Worm (Caenorhabditis elegans) whole organism, L3 larva: Measurements from ENCODE around the gene F26H11.8.

ENCODE experiments used
- R02D3.7 ChIP-seq: fragments of 150-350 bp; optimal IDR thresholded peaks from 2 replicates; lab custom pipeline; 2014; ENCODE audit warnings: missing biosample characterization, missing genetic modification characterization
- ZK546.5 ChIP-seq: sonication (generic microtip); optimal IDR thresholded peaks from 2 replicates; lab custom pipeline; 2017; ENCODE audit warnings: missing biosample characterization, missing genetic modification characterization
- ceh-16 ChIP-seq: sonication (generic microtip); optimal IDR thresholded peaks from 2 replicates; lab custom pipeline; 2017; ENCODE audit warnings: missing biosample characterization, missing genetic modification characterization
- ceh-28 ChIP-seq: fragments of 150-350 bp; optimal IDR thresholded peaks from 2 replicates; lab custom pipeline; 2014; ENCODE audit warnings: missing biosample characterization, missing genetic modification reagents, missing genetic modification characterization
- ceh-82 ChIP-seq: fragments of 150-350 bp; optimal IDR thresholded peaks from 2 replicates; lab custom pipeline; 2014; ENCODE audit warnings: missing biosample characterization, missing genetic modification characterization
- egl-27 ChIP-seq: sonication (generic microtip); optimal IDR thresholded peaks from 4 replicates; lab custom pipeline; 2017; ENCODE audit warnings: missing biosample characterization, missing genetic modification reagents, missing genetic modification characterization
- elt-1 ChIP-seq: fragments of 150-350 bp; optimal IDR thresholded peaks from 2 replicates; lab custom pipeline; 2014; ENCODE audit warnings: missing biosample characterization, missing genetic modification characterization
- elt-3 ChIP-seq, 3 experiments: fragments of 150-350 bp in 1 of 3; sonication (generic microtip) in 2 of 3; optimal IDR thresholded peaks; 2 replicates in 2 of 3; 4 replicates in 1 of 3; lab custom pipeline; 2014 to 2017; ENCODE audit warnings: missing biosample characterization in 3 of 3, missing genetic modification characterization in 3 of 3
- fkh-10 ChIP-seq: sonication (generic microtip); optimal IDR thresholded peaks from 2 replicates; lab custom pipeline; 2017; ENCODE audit warnings: missing biosample characterization, missing genetic modification reagents, missing genetic modification characterization
- fos-1 ChIP-seq: fragments of 150-350 bp; optimal IDR thresholded peaks from 2 replicates; lab custom pipeline; 2014; ENCODE audit warnings: missing biosample characterization, missing genetic modification characterization
- jun-1 ChIP-seq: fragments of 150-350 bp; optimal IDR thresholded peaks from 2 replicates; lab custom pipeline; 2014; ENCODE audit warnings: missing biosample characterization, missing genetic modification reagents, missing genetic modification characterization
- lin-15B ChIP-seq: fragments of 150-350 bp; optimal IDR thresholded peaks from 2 replicates; lab custom pipeline; 2014; ENCODE audit warnings: missing biosample characterization, missing genetic modification characterization
- lin-39 ChIP-seq: fragments of 150-350 bp; optimal IDR thresholded peaks from 2 replicates; lab custom pipeline; 2018; ENCODE audit warnings: missing biosample characterization, missing genetic modification reagents, missing genetic modification characterization
- lsy-12 ChIP-seq: sonication (generic microtip); optimal IDR thresholded peaks from 2 replicates; lab custom pipeline; 2016; ENCODE audit warnings: mild to moderate bottlenecking, missing genetic modification characterization, missing compliant biosample characterization
- mdl-1 ChIP-seq: fragments of 150-350 bp; optimal IDR thresholded peaks from 2 replicates; lab custom pipeline; 2014; ENCODE audit warnings: missing biosample characterization, missing genetic modification characterization
- nfya-1 ChIP-seq: sonication (generic microtip); optimal IDR thresholded peaks from 2 replicates; lab custom pipeline; 2017; ENCODE audit warnings: missing genetic modification characterization, mild to moderate bottlenecking, missing compliant biosample characterization, antibody characterized with exemption, moderate library complexity; ENCODE audit not compliant: insufficient read depth
- nhr-11 ChIP-seq: fragments of 150-350 bp; optimal IDR thresholded peaks from 2 replicates; lab custom pipeline; 2014; ENCODE audit warnings: missing biosample characterization, missing genetic modification characterization
- nhr-12 ChIP-seq: fragments of 150-350 bp; optimal IDR thresholded peaks from 2 replicates; lab custom pipeline; 2014; ENCODE audit warnings: missing biosample characterization, missing genetic modification characterization
- nhr-23 ChIP-seq: fragments of 150-350 bp; optimal IDR thresholded peaks from 2 replicates; lab custom pipeline; 2014; ENCODE audit warnings: missing biosample characterization, missing genetic modification reagents, missing genetic modification characterization
- nhr-237 ChIP-seq: fragments of 150-350 bp; optimal IDR thresholded peaks from 2 replicates; lab custom pipeline; 2014; ENCODE audit warnings: missing biosample characterization, missing genetic modification characterization
- nhr-25 ChIP-seq: sonication (generic microtip); optimal IDR thresholded peaks from 2 replicates; lab custom pipeline; 2017; ENCODE audit warnings: missing biosample characterization, missing genetic modification characterization
- nhr-28 ChIP-seq: fragments of 150-350 bp; optimal IDR thresholded peaks from 2 replicates; lab custom pipeline; 2014; ENCODE audit warnings: missing biosample characterization, missing genetic modification characterization
- nhr-43 ChIP-seq: sonication (generic microtip); optimal IDR thresholded peaks from 2 replicates; lab custom pipeline; 2016; ENCODE audit warnings: mild to moderate bottlenecking, missing genetic modification characterization, missing compliant biosample characterization; ENCODE audit not compliant: poor library complexity, severe bottlenecking
- nhr-67 ChIP-seq: fragments of 150-350 bp; optimal IDR thresholded peaks from 2 replicates; lab custom pipeline; 2014; ENCODE audit warnings: missing biosample characterization, missing genetic modification characterization
- nhr-76 ChIP-seq: fragments of 150-350 bp; sonication (generic microtip); optimal IDR thresholded peaks from 5 replicates; lab custom pipeline; 2014; ENCODE audit warnings: missing biosample characterization, missing genetic modification characterization
- nhr-77 ChIP-seq: fragments of 150-350 bp; optimal IDR thresholded peaks from 2 replicates; lab custom pipeline; 2014; ENCODE audit warnings: missing biosample characterization, missing genetic modification characterization
- pha-4 ChIP-seq: fragments of 150-350 bp; optimal IDR thresholded peaks from 2 replicates; lab custom pipeline; 2014; ENCODE audit warnings: missing biosample characterization, missing genetic modification reagents, missing genetic modification characterization
- pqm-1 ChIP-seq: fragments of 150-350 bp; optimal IDR thresholded peaks from 2 replicates; lab custom pipeline; 2017; ENCODE audit warnings: missing biosample characterization, missing genetic modification characterization, inconsistent platforms
- sea-2 ChIP-seq: fragments of 150-350 bp; sonication (generic microtip); optimal IDR thresholded peaks from 4 replicates; lab custom pipeline; 2014; ENCODE audit warnings: missing biosample characterization, missing genetic modification reagents, missing genetic modification characterization
- skn-1 ChIP-seq: fragments of 150-350 bp; optimal IDR thresholded peaks from 2 replicates; lab custom pipeline; 2014; ENCODE audit warnings: missing biosample characterization, missing genetic modification characterization
- snpc-4 ChIP-seq: fragments of 150-350 bp; optimal IDR thresholded peaks from 2 replicates; lab custom pipeline; 2014; ENCODE audit warnings: missing biosample characterization, missing genetic modification characterization
- tbx-2 ChIP-seq: sonication (generic microtip); optimal IDR thresholded peaks from 2 replicates; lab custom pipeline; 2016; ENCODE audit warnings: mild to moderate bottlenecking, missing genetic modification characterization, missing compliant biosample characterization
- unc-39 ChIP-seq: sonication (generic microtip); optimal IDR thresholded peaks from 4 replicates; lab custom pipeline; 2017; ENCODE audit warnings: missing biosample characterization, missing genetic modification characterization
- unc-62 ChIP-seq: fragments of 150-350 bp; sonication (generic microtip); optimal IDR thresholded peaks from 4 replicates; lab custom pipeline; 2014; ENCODE audit warnings: missing biosample characterization, missing genetic modification reagents, missing genetic modification characterization
- zag-1 ChIP-seq: fragments of 150-350 bp; optimal IDR thresholded peaks from 2 replicates; lab custom pipeline; 2014; ENCODE audit warnings: missing biosample characterization, missing genetic modification characterization
- ztf-4 ChIP-seq: fragments of 150-350 bp; optimal IDR thresholded peaks from 2 replicates; lab custom pipeline; 2014; ENCODE audit warnings: missing biosample characterization, missing genetic modification characterization

Gene F26H11.8

ce11 chrII:14408312-14408711 is 20.0 kb downstream of the F26H11.8 start, which contains the start of gene F26H11.4:
TSS of gene F26H11.4 (plus strand) at chrII:14408612.
- TF ChIP-seq elt-3 (tag; optimal IDR thresholded peaks at IDR 0.05; lab: Kevin White, UChicago) (no peak), elt-1 (tag; lab: Kevin White, UChicago) (no peak), ceh-16 (tag; lab: Kevin White, UChicago) (no peak), lin-15B (tag; lab: Kevin White, UChicago) (no peak), ZK546.5 (tag; lab: Kevin White, UChicago) (no peak), skn-1 (tag; lab: Kevin White, UChicago) (no peak), fkh-10 (no peak), ceh-82 (no peak), snpc-4 (tag; lab: Kevin White, UChicago) (no peak), nhr-77 (tag; lab: Kevin White, UChicago) (no peak), nfya-1 (tag; lab: Kevin White, UChicago) (no peak), tbx-2 (tag; lab: Kevin White, UChicago) (no peak), ztf-4 (no peak), lin-39 (tag; lab: Kevin White, UChicago) (no peak), jun-1 (tag; lab: Kevin White, UChicago) (no peak)

DNA sequence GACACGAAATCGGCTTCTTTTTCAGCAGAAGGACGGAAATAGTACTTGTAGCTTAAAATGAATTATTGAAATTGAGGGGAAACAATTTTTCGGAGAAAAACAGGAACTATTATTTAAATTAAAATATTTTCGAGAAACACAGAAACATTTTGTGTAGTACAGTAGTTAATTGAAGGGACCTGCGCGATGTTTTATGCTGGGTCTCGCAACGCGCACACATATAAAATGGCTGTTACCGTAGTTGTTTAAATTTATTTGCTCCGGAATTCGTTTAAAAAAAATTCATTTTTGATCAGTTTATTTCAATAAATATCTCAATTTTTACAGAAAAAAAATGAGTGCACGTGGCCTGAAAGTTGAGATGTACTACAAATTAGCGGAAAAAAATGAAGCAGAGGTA is 22.5 kb downstream of the F26H11.8 start, which contains the start of gene dsb-2:
dsb-2 (plus strand) TSS at position 328 of the 400 bp plus-strand sequence.
- TF ChIP-seq egl-27 (tag; lab: Kevin White, UChicago), result no peak
- no peak for TF ChIP-seq ZK546.5 (tag; lab: Kevin White, UChicago)
- TF ChIP-seq nhr-237, result no peak
- no peak for TF ChIP-seq zag-1 (tag; lab: Kevin White, UChicago)
- TF ChIP-seq nhr-67 (tag; lab: Kevin White, UChicago), result no peak
- TF ChIP-seq lsy-12, result no peak
- no peak for TF ChIP-seq nhr-28 (tag; lab: Kevin White, UChicago)
- no peak for TF ChIP-seq unc-62 (GFP tag; lab: Kevin White, UChicago)
- no peak for TF ChIP-seq fos-1
- no peak for TF ChIP-seq nhr-11 (tag; lab: Kevin White, UChicago)
- no peak for TF ChIP-seq R02D3.7 (tag; lab: Kevin White, UChicago)
- no peak for TF ChIP-seq nhr-43 (tag; lab: Kevin White, UChicago)
- no peak for TF ChIP-seq nfya-1 (tag; lab: Kevin White, UChicago)
- TF ChIP-seq mdl-1 (tag; lab: Kevin White, UChicago), result no peak

DNA sequence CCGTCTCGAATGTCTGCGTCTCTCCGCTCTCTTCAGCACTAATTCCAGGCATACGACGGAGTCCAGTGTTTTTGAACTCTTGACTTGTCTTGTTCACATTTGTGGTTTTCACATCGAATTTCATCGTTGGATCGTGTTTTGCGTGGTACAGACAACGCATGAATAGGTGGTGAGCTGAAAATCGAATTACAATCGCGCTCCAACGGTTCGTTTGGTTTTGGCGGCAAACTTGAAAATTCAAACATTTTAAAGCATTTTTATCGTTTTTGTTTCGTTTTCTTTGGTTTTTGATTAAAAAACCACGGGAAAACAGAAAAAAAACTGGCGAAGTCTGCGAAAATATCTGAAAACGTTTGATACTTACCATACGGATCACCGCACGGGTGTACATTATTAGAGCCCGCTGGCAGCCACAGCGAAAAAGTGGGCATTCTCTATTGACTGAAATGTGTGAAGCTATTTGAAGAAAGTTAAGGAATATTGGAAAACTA is 24.8 kb downstream of the F26H11.8 start, which contains the start of gene exl-1:
exl-1 (minus strand) TSS at position 441 of the 491 bp plus-strand sequence.
- TF ChIP-seq sea-2 (no peak), jun-1 (tag; lab: Kevin White, UChicago) (no peak), nhr-237 (no peak), snpc-4 (tag; lab: Kevin White, UChicago) (no peak), nhr-76 (tag; lab: Kevin White, UChicago) (no peak), pha-4 (tag; lab: Kevin White, UChicago) (no peak), tbx-2 (tag; lab: Kevin White, UChicago) (no peak), egl-27 (tag; lab: Kevin White, UChicago) (no peak), unc-39 (no peak), unc-62 (GFP tag; lab: Kevin White, UChicago) (no peak), pqm-1 (tag; lab: Kevin White, UChicago) (no peak), nhr-43 (tag; lab: Kevin White, UChicago) (no peak), elt-3 (tag; optimal IDR thresholded peaks at IDR 0.05; lab: Kevin White, UChicago) (no peak), nhr-25 (tag; lab: Kevin White, UChicago) (no peak), fkh-10 (no peak), elt-1 (tag; lab: Kevin White, UChicago) (no peak), ceh-28 (tag; lab: Kevin White, UChicago) (no peak), nhr-23 (tag; lab: Kevin White, UChicago) (no peak), nhr-28 (tag; lab: Kevin White, UChicago) (no peak), zag-1 (tag; lab: Kevin White, UChicago) (no peak)

DNA sequence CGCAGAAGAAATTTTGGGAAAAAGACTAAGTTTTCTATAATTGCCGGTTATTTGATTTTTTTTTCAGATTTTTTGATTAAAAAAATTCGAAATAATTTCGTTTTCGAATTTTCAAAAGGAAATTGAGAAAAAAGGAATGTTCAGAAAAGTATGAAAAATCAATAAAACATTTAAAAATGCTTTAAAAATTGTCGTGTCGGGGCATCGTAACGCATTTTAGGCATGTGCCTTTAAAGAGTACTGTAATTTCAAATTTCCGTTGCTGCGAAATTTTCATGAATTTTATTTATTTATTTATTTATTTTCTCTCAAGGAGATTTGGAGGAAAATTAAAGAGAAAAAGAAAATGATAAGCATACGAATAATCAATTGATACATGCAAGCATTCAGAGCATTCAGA is 25.4 kb downstream of the F26H11.8 start:
- TF ChIP-seq nhr-12 (tag; lab: Kevin White, UChicago) (no peak), lsy-12 (no peak), pha-4 (tag; lab: Kevin White, UChicago) (no peak), nhr-25 (tag; lab: Kevin White, UChicago) (no peak), snpc-4 (tag; lab: Kevin White, UChicago) (no peak), unc-62 (GFP tag; lab: Kevin White, UChicago) (no peak)
